Worm (Caenorhabditis elegans): ENCODE results near the gene slc-25A18.2.

DNA sequence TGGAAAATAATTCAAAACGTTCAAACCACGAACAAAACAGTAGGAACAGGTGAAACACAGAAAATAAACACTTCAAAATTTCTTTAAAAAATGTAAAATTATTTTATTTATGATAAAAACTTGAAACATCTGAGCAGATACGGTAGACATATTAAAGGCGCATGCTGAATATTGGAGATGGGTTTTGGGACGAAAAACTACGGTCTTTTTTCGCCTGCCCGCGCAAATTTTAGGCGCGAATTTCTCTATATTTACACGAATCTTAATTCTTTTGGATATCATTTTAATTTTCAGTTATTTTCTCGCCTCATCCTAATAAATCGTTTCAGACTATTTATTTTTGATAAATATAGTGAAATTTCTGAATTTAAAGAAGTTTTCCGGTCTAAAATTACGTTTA lies 2.9 kb downstream of the slc-25A18.2 start:
- TF ChIP-seq R02D3.7 (tag; optimal IDR thresholded peaks at IDR 0.05), result no peak
- TF ChIP-seq ama-1 (optimal IDR thresholded peaks at IDR 0.05), result no peak
- no peak for TF ChIP-seq nhr-43 (tag; optimal IDR thresholded peaks at IDR 0.05; ENCODE audit: poor library complexity, severe bottlenecking)

Data from whole organism, L3 larva.